Worm (Caenorhabditis elegans) whole organism, L2 larva: ENCODE results near the gene F59B2.13.

Source experiments
- R02D3.7 ChIP-seq: fragments of 150-350 bp; optimal IDR thresholded peaks from 2 replicates; lab custom pipeline; 2014; ENCODE audit warnings: missing biosample characterization, missing genetic modification characterization
- ZK546.5 ChIP-seq: sonication (generic microtip); optimal IDR thresholded peaks from 2 replicates; lab custom pipeline; 2017; ENCODE audit warnings: missing biosample characterization, missing genetic modification characterization
- aly-2 ChIP-seq: fragments of 150-350 bp; optimal IDR thresholded peaks from 2 replicates; lab custom pipeline; 2014; ENCODE audit warnings: missing biosample characterization, missing genetic modification characterization
- ama-1 ChIP-seq: fragments of 150-350 bp; optimal IDR thresholded peaks from 2 replicates; lab custom pipeline; 2018; ENCODE audit warnings: inconsistent platforms
- blmp-1 ChIP-seq: sonication (generic microtip); optimal IDR thresholded peaks from 2 replicates; lab custom pipeline; 2017; ENCODE audit warnings: missing genetic modification characterization, mild to moderate bottlenecking, missing compliant biosample characterization, antibody characterized with exemption, moderate library complexity; ENCODE audit not compliant: insufficient read depth
- ceh-16 ChIP-seq: fragments of 150-350 bp; optimal IDR thresholded peaks from 2 replicates; lab custom pipeline; 2014; ENCODE audit warnings: missing biosample characterization, missing genetic modification characterization
- crh-2 ChIP-seq: sonication (generic microtip); optimal IDR thresholded peaks from 2 replicates; lab custom pipeline; 2017; ENCODE audit warnings: missing biosample characterization, missing genetic modification characterization
- dmd-4 ChIP-seq: sonication (generic microtip); optimal IDR thresholded peaks from 2 replicates; lab custom pipeline; 2017; ENCODE audit warnings: missing biosample characterization, missing genetic modification characterization
- elt-3 ChIP-seq: sonication (generic microtip); optimal IDR thresholded peaks from 2 replicates; lab custom pipeline; 2017; ENCODE audit warnings: missing biosample characterization, missing genetic modification characterization
- gmeb-1 ChIP-seq: fragments of 150-350 bp; optimal IDR thresholded peaks from 2 replicates; lab custom pipeline; 2014; ENCODE audit warnings: missing biosample characterization, missing genetic modification characterization
- lin-11 ChIP-seq: fragments of 150-350 bp; sonication (generic microtip); optimal IDR thresholded peaks from 2 replicates; lab custom pipeline; 2014; ENCODE audit warnings: missing biosample characterization, missing genetic modification characterization, inconsistent platforms, mixed read lengths
- lin-39 ChIP-seq: fragments of 150-350 bp; optimal IDR thresholded peaks from 2 replicates; lab custom pipeline; 2014; ENCODE audit warnings: missing biosample characterization, missing genetic modification reagents, missing genetic modification characterization
- nhr-10 ChIP-seq: sonication (generic microtip); optimal IDR thresholded peaks from 2 replicates; lab custom pipeline; 2017; ENCODE audit warnings: missing biosample characterization, missing genetic modification characterization
- nhr-11 ChIP-seq: fragments of 150-350 bp; optimal IDR thresholded peaks from 2 replicates; lab custom pipeline; 2014; ENCODE audit warnings: missing biosample characterization, missing genetic modification characterization
- nhr-129 ChIP-seq: fragments of 150-350 bp; optimal IDR thresholded peaks from 2 replicates; lab custom pipeline; 2014; ENCODE audit warnings: missing biosample characterization, missing genetic modification characterization
- nhr-21 ChIP-seq: fragments of 150-350 bp; optimal IDR thresholded peaks from 2 replicates; lab custom pipeline; 2014; ENCODE audit warnings: missing biosample characterization, missing genetic modification characterization
- nhr-237 ChIP-seq: fragments of 150-350 bp; optimal IDR thresholded peaks from 2 replicates; lab custom pipeline; 2014; ENCODE audit warnings: missing biosample characterization, missing genetic modification characterization
- nhr-25 ChIP-seq: fragments of 150-350 bp; sonication (generic microtip); optimal IDR thresholded peaks from 3 replicates; lab custom pipeline; 2014; ENCODE audit warnings: missing biosample characterization, missing genetic modification characterization
- nhr-6 ChIP-seq: fragments of 150-350 bp; optimal IDR thresholded peaks from 2 replicates; lab custom pipeline; 2014; ENCODE audit warnings: missing biosample characterization, missing genetic modification characterization
- nhr-77 ChIP-seq: fragments of 150-350 bp; optimal IDR thresholded peaks from 2 replicates; lab custom pipeline; 2014; ENCODE audit warnings: missing biosample characterization, missing genetic modification characterization
- peb-1 ChIP-seq: fragments of 150-350 bp; optimal IDR thresholded peaks from 2 replicates; lab custom pipeline; 2014; ENCODE audit warnings: missing biosample characterization, missing genetic modification characterization
- skn-1 ChIP-seq: sonication (generic microtip); optimal IDR thresholded peaks from 2 replicates; lab custom pipeline; 2017; ENCODE audit warnings: missing biosample characterization, missing genetic modification characterization
- sma-3 ChIP-seq: sonication (generic microtip); optimal IDR thresholded peaks from 2 replicates; lab custom pipeline; 2016; ENCODE audit warnings: missing genetic modification reagents, missing genetic modification characterization, missing compliant biosample characterization
- sma-9 ChIP-seq, 2 experiments: fragments of 150-350 bp in 1 of 2; sonication (generic microtip) in 1 of 2; optimal IDR thresholded peaks; 2 replicates each; lab custom pipeline; 2014 to 2016; ENCODE audit warnings: missing genetic modification characterization in 2 of 2, mild to moderate bottlenecking in 1 of 2, missing biosample characterization in 1 of 2, missing compliant biosample characterization in 1 of 2, missing genetic modification reagents in 1 of 2, moderate library complexity in 1 of 2
- snpc-4 ChIP-seq: fragments of 150-350 bp; optimal IDR thresholded peaks from 2 replicates; lab custom pipeline; 2014; ENCODE audit warnings: missing biosample characterization, missing genetic modification characterization
- unc-39 ChIP-seq: fragments of 150-350 bp; optimal IDR thresholded peaks from 2 replicates; lab custom pipeline; 2014; ENCODE audit warnings: missing biosample characterization, missing genetic modification characterization
- unc-55 ChIP-seq: fragments of 150-350 bp; sonication (generic microtip); optimal IDR thresholded peaks from 3 replicates; lab custom pipeline; 2014; ENCODE audit warnings: missing biosample characterization, missing genetic modification reagents, missing genetic modification characterization
- zag-1 ChIP-seq: fragments of 150-350 bp; optimal IDR thresholded peaks from 2 replicates; lab custom pipeline; 2014; ENCODE audit warnings: missing biosample characterization, missing genetic modification characterization
- ztf-11 ChIP-seq: sonication (generic microtip); optimal IDR thresholded peaks from 2 replicates; lab custom pipeline; 2017; ENCODE audit warnings: missing biosample characterization, missing genetic modification characterization
- ztf-4 ChIP-seq: fragments of 150-350 bp; optimal IDR thresholded peaks from 2 replicates; lab custom pipeline; 2014; ENCODE audit warnings: missing biosample characterization, missing genetic modification characterization

The F59B2.13 gene

DNA sequence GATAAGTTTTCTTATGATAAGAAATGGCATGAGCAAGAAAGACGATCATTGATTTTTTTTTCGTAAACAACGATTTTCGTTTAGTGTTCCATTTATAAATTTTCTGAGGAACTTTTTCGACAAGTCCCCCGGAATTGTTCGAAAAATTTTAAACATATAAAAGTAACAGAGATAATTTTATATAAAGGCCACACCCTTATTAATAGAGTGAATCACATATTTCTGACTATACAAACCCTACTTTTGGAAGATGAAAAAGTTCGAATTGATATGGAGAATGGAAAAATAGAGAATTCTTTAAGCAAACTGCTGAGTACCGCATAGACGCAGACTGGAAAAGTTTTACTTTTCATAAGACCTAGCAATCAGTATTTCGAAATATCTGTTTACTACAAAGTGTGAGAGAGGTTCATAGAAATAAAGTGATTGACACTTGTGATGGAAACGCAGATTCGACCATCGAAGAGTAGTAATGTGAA is 24.3 kb upstream of the F59B2.13 start (continued):
- TF ChIP-seq crh-2, result peak; percentile 90
- TF ChIP-seq skn-1 (tag; lab: Kevin White, UChicago), result peak; percentile 74
- TF ChIP-seq snpc-4 (tag; lab: Kevin White, UChicago), result peak; percentile 43
- TF ChIP-seq unc-55 (GFP tag; lab: Kevin White, UChicago), result peak; percentile 60
- TF ChIP-seq elt-3 (tag; lab: Kevin White, UChicago), result no peak
- peak; percentile 73 for TF ChIP-seq sma-3
- peak; percentile 71 for TF ChIP-seq gmeb-1 (tag; lab: Kevin White, UChicago)
- TF ChIP-seq blmp-1, result no peak
- peak; percentile 65 for TF ChIP-seq sma-9 (GFP tag; optimal IDR thresholded peaks at IDR 0.05; lab: Kevin White, UChicago)
- TF ChIP-seq sma-9 (tag; optimal IDR thresholded peaks at IDR 0.05; lab: Kevin White, UChicago), result no peak
- peak; percentile 31 for TF ChIP-seq zag-1
- TF ChIP-seq nhr-10, result peak; percentile 13
- peak; percentile 59 for TF ChIP-seq nhr-11 (tag; lab: Kevin White, UChicago)
- peak; percentile 98 for TF ChIP-seq ztf-4 (tag; lab: Kevin White, UChicago)
- TF ChIP-seq ama-1 (lab: Kevin White, UChicago), result peak; percentile 99

ce11 chrIII:9050600-9050999 is 23.7 kb upstream of the F59B2.13 start, which contains the start of gene ikke-1:
TSS of gene ikke-1 (minus strand) at chrIII:9050700.
- no peak for TF ChIP-seq ztf-4 (tag; lab: Kevin White, UChicago)
- TF ChIP-seq peb-1 (tag; lab: Kevin White, UChicago), result no peak
- TF ChIP-seq lin-11 (tag; lab: Kevin White, UChicago), result no peak
- TF ChIP-seq R02D3.7 (tag; lab: Kevin White, UChicago), result no peak

DNA sequence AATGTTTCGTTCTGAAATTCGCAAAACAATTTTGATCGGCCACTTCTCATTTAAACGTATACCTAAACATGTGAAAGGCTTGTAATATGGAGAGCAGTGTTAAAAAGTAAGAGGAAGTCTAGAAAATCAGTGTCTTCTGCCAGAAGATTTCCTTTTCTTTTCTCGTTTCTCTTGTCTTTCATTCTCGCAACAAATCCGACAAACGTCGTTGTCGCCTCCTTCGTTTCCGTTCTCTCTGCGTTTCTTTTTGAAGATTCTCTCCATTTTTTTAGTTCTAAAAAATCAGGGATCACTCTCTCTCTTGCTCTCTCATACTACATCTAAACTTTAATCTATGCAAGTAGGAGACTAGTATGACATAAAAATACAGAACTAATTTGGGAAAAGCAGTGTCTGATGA is 20.4 kb upstream of the F59B2.13 start:
- TF ChIP-seq nhr-6 (no peak), peb-1 (tag; lab: Kevin White, UChicago) (no peak), ztf-11 (tag; lab: Kevin White, UChicago) (no peak), zag-1 (no peak), blmp-1 (no peak), crh-2 (no peak), unc-55 (GFP tag; lab: Kevin White, UChicago) (no peak)

ce11 chrIII:9045838-9046237 is 19.0 kb upstream of the F59B2.13 start, which contains the start of gene R107.2:
TSS of gene R107.2 (minus strand) at chrIII:9045938.
- TF ChIP-seq unc-55 (GFP tag; lab: Kevin White, UChicago), result peak; percentile 61
- no peak for TF ChIP-seq sma-9 (GFP tag; optimal IDR thresholded peaks at IDR 0.05; lab: Kevin White, UChicago)
- no peak for TF ChIP-seq sma-9 (tag; optimal IDR thresholded peaks at IDR 0.05; lab: Kevin White, UChicago)
- TF ChIP-seq aly-2 (tag; lab: Kevin White, UChicago), result no peak
- peak; percentile 2 for TF ChIP-seq ama-1 (lab: Kevin White, UChicago)
- TF ChIP-seq ZK546.5 (tag; lab: Kevin White, UChicago), result no peak
- TF ChIP-seq, all 48 proteins: peak for 2

- TF ChIP-seq lin-39, result no peak
- peak; percentile 20 for TF ChIP-seq nhr-25 (tag; lab: Kevin White, UChicago)
Observed at ce11 chrIII:9043200-9043599, 16.3 kb upstream of the F59B2.13 start, which contains the start of gene nac-2. TSS of gene nac-2 (minus strand) at chrIII:9043300.

DNA sequence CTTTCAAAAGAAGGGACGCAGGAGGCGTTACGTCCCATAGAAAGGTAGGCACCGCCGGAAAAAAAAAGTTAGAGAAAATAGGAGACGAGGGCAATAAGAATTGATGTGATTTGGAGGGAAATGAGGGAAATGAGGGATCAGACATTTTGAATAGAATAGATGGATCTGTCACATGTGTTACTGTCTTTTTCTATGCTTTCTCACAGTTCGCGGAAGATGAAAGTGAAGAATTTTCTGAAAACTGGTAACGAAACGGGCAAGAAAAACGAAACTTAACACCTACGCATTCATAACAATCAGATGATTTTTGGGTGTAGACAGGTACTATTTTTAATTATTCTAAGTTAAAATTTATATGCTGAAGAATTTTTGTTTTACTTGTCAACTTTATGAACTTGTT is 10.8 kb upstream of the F59B2.13 start, which contains the start of gene R107.9:
R107.9 (plus strand) TSS at position 301 of the 400 bp plus-strand sequence.
- TF ChIP-seq nhr-21 (tag; lab: Kevin White, UChicago) (no peak), nhr-237 (tag; lab: Kevin White, UChicago) (no peak), dmd-4 (tag; lab: Kevin White, UChicago) (no peak), aly-2 (tag; lab: Kevin White, UChicago) (no peak), ztf-4 (tag; lab: Kevin White, UChicago) (no peak), nhr-10 (no peak), ama-1 (lab: Kevin White, UChicago) (no peak), elt-3 (tag; lab: Kevin White, UChicago) (no peak), nhr-77 (no peak), unc-39 (no peak), ztf-11 (tag; lab: Kevin White, UChicago) (no peak), skn-1 (tag; lab: Kevin White, UChicago) (no peak), R02D3.7 (tag; lab: Kevin White, UChicago) (no peak), ceh-16 (tag; lab: Kevin White, UChicago) (no peak), nhr-129 (tag; lab: Kevin White, UChicago) (no peak)
